Worm (Caenorhabditis elegans) whole organism, young adult: ENCODE data around the gene T10H4.13.

Source experiments
- F49E8.2 ChIP-seq: sonication (generic microtip); optimal IDR thresholded peaks from 3 replicates; lab custom pipeline; 2017; ENCODE audit warnings: missing genetic modification characterization, mild to moderate bottlenecking, missing compliant biosample characterization, antibody characterized with exemption, moderate library complexity; ENCODE audit not compliant: insufficient read depth
- ceh-40 ChIP-seq: fragments of 200-800 bp; sonication (Bioruptor generic); IDR thresholded peaks from 2 replicates; pipeline ENCODE4 v1.3.6; 2022; ENCODE audit warnings: missing genetic modification characterization, missing compliant biosample characterization
- ceh-91 ChIP-seq: fragments of 200-800 bp; sonication (Bioruptor generic); IDR thresholded peaks from 2 replicates; pipeline ENCODE4 v1.3.6; 2022; ENCODE audit warnings: missing genetic modification reagents, missing genetic modification characterization, missing compliant biosample characterization
- snpc-1.3 ChIP-seq: sonication (generic microtip); optimal IDR thresholded peaks from 2 replicates; lab custom pipeline; 2017; ENCODE audit warnings: missing genetic modification characterization, mild to moderate bottlenecking, missing compliant biosample characterization, antibody characterized with exemption, moderate library complexity, missing genotype, missing genetic modification reagents; ENCODE audit not compliant: insufficient read depth
- snpc-4 ChIP-seq, 5 experiments: fragments of 150-350 bp in 1 of 5; sonication (generic microtip) in 4 of 5; optimal IDR thresholded peaks; 2 replicates each; lab custom pipeline; 2014 to 2018; ENCODE audit warnings: missing genetic modification characterization in 5 of 5, missing biosample characterization in 3 of 5, antibody characterized with exemption in 2 of 5, mild to moderate bottlenecking in 2 of 5, missing compliant biosample characterization in 2 of 5, missing genotype in 2 of 5, moderate library complexity in 2 of 5, missing genetic modification reagents in 1 of 5

- TF ChIP-seq snpc-1.3 (tag; lab: Kevin White, UChicago): no peak
- no peak for TF ChIP-seq F49E8.2 (tag; lab: Kevin White, UChicago)
- no peak for TF ChIP-seq ceh-91 (GFP tag; lab: Robert Waterston, UW)
- no peak for TF ChIP-seq ceh-40
- TF ChIP-seq snpc-4 (GFP tag; optimal IDR thresholded peaks at IDR 0.05; lab: Kevin White, UChicago): no peak
- no peak for TF ChIP-seq snpc-4 (tag; optimal IDR thresholded peaks at IDR 0.05; lab: Kevin White, UChicago)
Observed at ce11 chrV:15240215-15240614, 27.1 kb downstream of the T10H4.13 start, which contains the start of gene srw-11.
